Worm (Caenorhabditis elegans) whole organism, L2 larva: ENCODE results near the gene F38B6.2.

Source experiments
- F13H6.1 ChIP-seq: sonication (generic microtip); optimal IDR thresholded peaks from 2 replicates; lab custom pipeline; 2016; ENCODE audit warnings: missing genetic modification characterization, missing compliant biosample characterization
- ZK546.5 ChIP-seq: sonication (generic microtip); optimal IDR thresholded peaks from 2 replicates; lab custom pipeline; 2017; ENCODE audit warnings: missing biosample characterization, missing genetic modification characterization
- ama-1 ChIP-seq: fragments of 150-350 bp; optimal IDR thresholded peaks from 2 replicates; lab custom pipeline; 2018; ENCODE audit warnings: inconsistent platforms
- blmp-1 ChIP-seq: sonication (generic microtip); optimal IDR thresholded peaks from 2 replicates; lab custom pipeline; 2017; ENCODE audit warnings: missing genetic modification characterization, mild to moderate bottlenecking, missing compliant biosample characterization, antibody characterized with exemption, moderate library complexity; ENCODE audit not compliant: insufficient read depth
- ceh-82 ChIP-seq: fragments of 150-350 bp; optimal IDR thresholded peaks from 2 replicates; lab custom pipeline; 2014; ENCODE audit warnings: missing biosample characterization, missing genetic modification characterization
- egl-27 ChIP-seq: sonication (generic microtip); optimal IDR thresholded peaks from 3 replicates; lab custom pipeline; 2017; ENCODE audit warnings: missing biosample characterization, missing genetic modification reagents, missing genetic modification characterization
- elt-3 ChIP-seq: sonication (generic microtip); optimal IDR thresholded peaks from 2 replicates; lab custom pipeline; 2017; ENCODE audit warnings: missing biosample characterization, missing genetic modification characterization
- fos-1 ChIP-seq: fragments of 150-350 bp; optimal IDR thresholded peaks from 2 replicates; lab custom pipeline; 2014; ENCODE audit warnings: missing biosample characterization, missing genetic modification characterization
- lin-11 ChIP-seq: fragments of 150-350 bp; sonication (generic microtip); optimal IDR thresholded peaks from 2 replicates; lab custom pipeline; 2014; ENCODE audit warnings: missing biosample characterization, missing genetic modification characterization, inconsistent platforms, mixed read lengths
- lin-39 ChIP-seq: fragments of 150-350 bp; optimal IDR thresholded peaks from 2 replicates; lab custom pipeline; 2014; ENCODE audit warnings: missing biosample characterization, missing genetic modification reagents, missing genetic modification characterization
- mdl-1 ChIP-seq, 2 experiments: fragments of 150-350 bp in 1 of 2; sonication (generic microtip) in 1 of 2; optimal IDR thresholded peaks; 2 replicates each; lab custom pipeline; 2017; ENCODE audit warnings: missing biosample characterization in 2 of 2, missing genetic modification characterization in 2 of 2
- nhr-129 ChIP-seq: fragments of 150-350 bp; optimal IDR thresholded peaks from 2 replicates; lab custom pipeline; 2014; ENCODE audit warnings: missing biosample characterization, missing genetic modification characterization
- nhr-25 ChIP-seq: fragments of 150-350 bp; sonication (generic microtip); optimal IDR thresholded peaks from 3 replicates; lab custom pipeline; 2014; ENCODE audit warnings: missing biosample characterization, missing genetic modification characterization

- TF ChIP-seq F13H6.1 (no peak), ZK546.5 (tag; lab: Kevin White, UChicago) (no peak), lin-11 (tag; lab: Kevin White, UChicago) (no peak), blmp-1 (tag; lab: Kevin White, UChicago) (no peak), lin-39 (tag; lab: Kevin White, UChicago) (no peak), mdl-1 (tag; optimal IDR thresholded peaks at IDR 0.05; lab: Kevin White, UChicago) (no peak), nhr-129 (tag; lab: Kevin White, UChicago) (no peak), elt-3 (tag; lab: Kevin White, UChicago) (no peak), fos-1 (tag; lab: Kevin White, UChicago) (no peak), egl-27 (tag; lab: Kevin White, UChicago) (no peak), nhr-25 (tag; lab: Kevin White, UChicago) (no peak), ama-1 (no peak), ceh-82 (no peak)
Observed at ce11 chrX:6713277-6713676, 14.9 kb downstream of the F38B6.2 start, which contains the start of gene nas-11.
